Fruit fly (Drosophila melanogaster) whole organism, adult: Measurements from ENCODE around the gene Mekk1.
A peak's percentile ranks its signal among the peaks of the same experiment; 100 is the strongest.

ENCODE experiments used
- CG11617 ChIP-seq: fragments of 200-800 bp; sonication (Bioruptor generic); optimal IDR thresholded peaks from 2 replicates; lab custom pipeline; 2017; ENCODE audit warnings: mild to moderate bottlenecking, missing biosample characterization, missing genetic modification reagents, missing genetic modification characterization
- CG12768 ChIP-seq: fragments of 200-800 bp; sonication (Bioruptor generic); optimal IDR thresholded peaks from 2 replicates; lab custom pipeline; 2017; ENCODE audit warnings: missing biosample characterization, missing genetic modification characterization, mild to moderate bottlenecking, moderate library complexity, missing genetic modification reagents
- CG14711 ChIP-seq: fragments of 200-800 bp; sonication (Bioruptor generic); optimal IDR thresholded peaks from 2 replicates; lab custom pipeline; 2018; ENCODE audit warnings: missing biosample characterization, mild to moderate bottlenecking, missing genetic modification characterization, moderate library complexity
- CG1620 ChIP-seq: fragments of 200-800 bp; sonication (Bioruptor generic); optimal IDR thresholded peaks from 2 replicates; lab custom pipeline; 2016; ENCODE audit warnings: missing biosample characterization, missing genetic modification characterization
- CG33017 ChIP-seq: fragments of 200-800 bp; sonication (Bioruptor generic); optimal IDR thresholded peaks from 2 replicates; lab custom pipeline; 2018; ENCODE audit warnings: missing biosample characterization, mild to moderate bottlenecking, missing genetic modification characterization, moderate library complexity
- CG5204 ChIP-seq: fragments of 200-800 bp; sonication (Bioruptor generic); optimal IDR thresholded peaks from 2 replicates; lab custom pipeline; 2016; ENCODE audit warnings: missing biosample characterization, missing genetic modification characterization
- CG7045 ChIP-seq: fragments of 200-800 bp; sonication (Bioruptor generic); optimal IDR thresholded peaks from 2 replicates; lab custom pipeline; 2017; ENCODE audit warnings: missing biosample characterization, mild to moderate bottlenecking, missing genetic modification characterization
- CG7101 ChIP-seq: fragments of 200-800 bp; sonication (Bioruptor generic); optimal IDR thresholded peaks from 2 replicates; lab custom pipeline; 2018; ENCODE audit warnings: missing biosample characterization, mild to moderate bottlenecking, missing genetic modification characterization, moderate library complexity
- Clk ChIP-seq: fragments of 200-800 bp; sonication (Bioruptor generic); optimal IDR thresholded peaks from 2 replicates; lab custom pipeline; 2017; ENCODE audit warnings: missing biosample characterization, missing genetic modification characterization
- Crg-1 ChIP-seq: fragments of 200-800 bp; sonication (Bioruptor generic); optimal IDR thresholded peaks from 2 replicates; lab custom pipeline; 2016; ENCODE audit warnings: missing biosample characterization, missing genetic modification characterization
- Hr96 ChIP-seq: fragments of 200-800 bp; sonication (Bioruptor generic); optimal IDR thresholded peaks from 2 replicates; lab custom pipeline; 2016; ENCODE audit warnings: missing biosample characterization, missing genetic modification characterization
- Mnt ChIP-seq: fragments of 200-800 bp; sonication (Bioruptor generic); optimal IDR thresholded peaks from 2 replicates; lab custom pipeline; 2016; ENCODE audit warnings: missing biosample characterization, mild to moderate bottlenecking, missing genetic modification characterization
- bab1 ChIP-seq: fragments of 200-800 bp; sonication (Bioruptor generic); optimal IDR thresholded peaks from 3 replicates; lab custom pipeline; 2019; ENCODE audit warnings: missing biosample characterization, mild to moderate bottlenecking, missing genetic modification characterization, moderate library complexity
- cic ChIP-seq: fragments of 200-800 bp; sonication (Bioruptor generic); optimal IDR thresholded peaks from 2 replicates; lab custom pipeline; 2017; ENCODE audit warnings: missing biosample characterization, mild to moderate bottlenecking, missing genetic modification characterization, moderate library complexity
- cnc ChIP-seq, 2 experiments: fragments of >200 bp; optimal IDR thresholded peaks; 2 replicates each; lab custom pipeline; 2017
- kay ChIP-seq: fragments of 200-800 bp; sonication (Bioruptor generic); peaks from one replicate; lab custom pipeline; 2016; ENCODE audit warnings: missing biosample characterization, missing genetic modification characterization, borderline replicate concordance
- ovo ChIP-seq: fragments of 200-800 bp; sonication (Bioruptor generic); optimal IDR thresholded peaks from 2 replicates; lab custom pipeline; 2016; ENCODE audit warnings: missing biosample characterization, missing genetic modification characterization
- pad ChIP-seq: fragments of 200-800 bp; sonication (Bioruptor generic); optimal IDR thresholded peaks from 3 replicates; lab custom pipeline; 2017; ENCODE audit warnings: missing biosample characterization, missing genetic modification characterization, mild to moderate bottlenecking, moderate library complexity, missing genetic modification reagents
- tj ChIP-seq: fragments of 200-800 bp; sonication (Bioruptor generic); optimal IDR thresholded peaks from 3 replicates; lab custom pipeline; 2017; ENCODE audit warnings: missing biosample characterization, mild to moderate bottlenecking, missing genetic modification characterization, moderate library complexity
- toe ChIP-seq: fragments of 200-800 bp; sonication (Bioruptor generic); optimal IDR thresholded peaks from 2 replicates; lab custom pipeline; 2016; ENCODE audit warnings: missing biosample characterization, missing genetic modification characterization

Gene Mekk1

dm6 chr3R:18741844-18742187, 1.6 kb downstream of the Mekk1 start:
- TF ChIP-seq toe (GFP tag; lab: Kevin White, UChicago) (no peak), Hr96 (GFP tag; lab: Kevin White, UChicago) (no peak), CG12768 (no peak), bab1 (no peak), CG11617 (GFP tag; lab: Kevin White, UChicago) (no peak), kay (GFP tag; lab: Kevin White, UChicago) (no peak), CG7101 (tag; lab: Kevin White, UChicago) (no peak)

DNA sequence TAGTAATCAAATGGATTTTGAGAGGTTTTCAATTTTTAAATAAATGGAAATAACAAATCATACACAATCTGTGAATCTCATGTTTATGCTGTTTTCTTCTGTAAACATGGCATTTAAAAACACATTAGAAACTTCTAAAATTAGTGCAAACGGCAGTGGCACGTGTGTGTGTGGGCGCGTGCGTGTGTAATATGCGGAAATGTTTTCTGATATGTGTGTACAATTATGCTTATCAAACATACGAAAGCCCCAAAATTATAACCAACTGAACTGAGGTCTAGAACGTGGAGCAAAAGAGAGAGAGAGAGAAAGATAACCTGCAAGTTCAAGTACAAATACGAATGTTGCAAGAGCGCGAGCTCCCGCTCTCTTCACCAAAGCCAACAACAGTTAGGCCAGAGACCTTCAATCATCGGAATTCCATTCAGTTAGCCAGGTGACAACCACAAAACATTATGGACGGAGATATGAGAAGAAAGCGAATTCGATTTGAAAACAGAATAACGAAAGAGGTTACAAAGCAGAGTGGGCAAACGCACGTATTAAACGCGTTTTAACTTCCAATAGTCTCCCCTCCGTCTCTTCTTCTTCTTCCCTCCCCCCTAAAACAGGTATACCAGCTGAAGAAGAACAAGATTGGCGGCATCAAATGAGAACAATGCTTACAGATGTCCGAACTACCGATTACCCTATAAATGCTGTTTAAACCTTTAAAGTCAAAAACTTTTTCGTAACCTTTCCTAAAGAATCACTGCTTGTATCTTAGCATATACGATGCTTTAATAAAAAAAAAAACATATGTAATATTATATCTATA, 2.2 kb downstream of the Mekk1 start:
- TF ChIP-seq Mnt (GFP tag; lab: Kevin White, UChicago) (no peak), CG5204 (GFP tag; lab: Kevin White, UChicago) (no peak), cnc (optimal IDR thresholded peaks at IDR 0.05; lab: Kevin White, UChicago) (no peak), CG11617 (GFP tag; lab: Kevin White, UChicago) (peak; percentile 18), ovo (GFP tag; lab: Kevin White, UChicago) (no peak), CG14711 (tag; lab: Kevin White, UChicago) (peak; percentile 86), CG1620 (GFP tag; lab: Kevin White, UChicago) (no peak), Crg-1 (no peak), cic (no peak), tj (GFP tag; lab: Kevin White, UChicago) (no peak), bab1 (peak; percentile 91), toe (GFP tag; lab: Kevin White, UChicago) (no peak), Hr96 (GFP tag; lab: Kevin White, UChicago) (no peak), CG7101 (tag; lab: Kevin White, UChicago) (peak; percentile 84), kay (GFP tag; lab: Kevin White, UChicago) (no peak), CG7045 (GFP tag; lab: Kevin White, UChicago) (peak; percentile 45), pad (peak; percentile 71), Clk (no peak), CG12768 (peak; percentile 68), CG33017 (tag; lab: Kevin White, UChicago) (peak; percentile 36)

- TF ChIP-seq kay (GFP tag; lab: Kevin White, UChicago) (peak; percentile 68), CG14711 (tag; lab: Kevin White, UChicago) (no peak), CG5204 (GFP tag; lab: Kevin White, UChicago) (peak; percentile 5), cic (no peak), ovo (GFP tag; lab: Kevin White, UChicago) (no peak), CG11617 (GFP tag; lab: Kevin White, UChicago) (no peak), Mnt (GFP tag; lab: Kevin White, UChicago) (peak; percentile 27), CG12768 (peak; percentile 4), pad (peak; percentile 90), cnc (optimal IDR thresholded peaks at IDR 0.05; lab: Kevin White, UChicago) (no peak), Crg-1 (no peak), CG7101 (tag; lab: Kevin White, UChicago) (no peak), Hr96 (GFP tag; lab: Kevin White, UChicago) (peak; percentile 27), toe (GFP tag; lab: Kevin White, UChicago) (no peak), CG33017 (tag; lab: Kevin White, UChicago) (peak; percentile 32), CG1620 (GFP tag; lab: Kevin White, UChicago) (no peak), bab1 (no peak), Clk (no peak), CG7045 (GFP tag; lab: Kevin White, UChicago) (no peak), tj (GFP tag; lab: Kevin White, UChicago) (peak; percentile 21)
Observed at dm6 chr3R:18739978-18740954, 3.1 kb downstream of the Mekk1 start.

DNA sequence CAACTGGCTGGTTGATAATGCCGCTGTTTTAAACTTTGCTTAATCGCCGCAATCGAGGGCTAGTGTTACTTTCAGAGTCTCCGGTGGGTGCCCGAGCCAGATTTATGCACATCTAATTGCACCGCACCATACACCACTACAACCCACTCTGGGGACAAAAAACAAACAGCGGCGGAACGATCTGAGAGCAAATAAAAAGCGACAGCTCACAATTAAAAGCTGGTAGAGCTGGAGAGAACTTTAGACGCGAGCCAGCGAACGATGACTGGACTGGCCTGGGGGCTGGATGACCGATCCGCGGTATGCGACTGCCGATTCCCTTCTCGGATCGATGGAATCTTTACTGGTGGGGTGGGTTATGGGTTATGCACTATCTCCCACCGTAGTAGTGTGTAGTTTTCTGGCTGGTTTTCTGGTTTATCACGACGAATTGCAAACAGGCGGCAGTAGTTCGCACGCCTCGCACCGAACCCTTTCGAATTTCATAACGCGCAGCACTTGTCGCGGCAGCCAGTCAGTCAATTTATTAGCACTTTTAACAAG, 3.9 kb downstream of the Mekk1 start:
- TF ChIP-seq CG12768 (peak; percentile 85), Crg-1 (no peak), kay (GFP tag; lab: Kevin White, UChicago) (peak; percentile 90), cic (peak; percentile 62)

DNA sequence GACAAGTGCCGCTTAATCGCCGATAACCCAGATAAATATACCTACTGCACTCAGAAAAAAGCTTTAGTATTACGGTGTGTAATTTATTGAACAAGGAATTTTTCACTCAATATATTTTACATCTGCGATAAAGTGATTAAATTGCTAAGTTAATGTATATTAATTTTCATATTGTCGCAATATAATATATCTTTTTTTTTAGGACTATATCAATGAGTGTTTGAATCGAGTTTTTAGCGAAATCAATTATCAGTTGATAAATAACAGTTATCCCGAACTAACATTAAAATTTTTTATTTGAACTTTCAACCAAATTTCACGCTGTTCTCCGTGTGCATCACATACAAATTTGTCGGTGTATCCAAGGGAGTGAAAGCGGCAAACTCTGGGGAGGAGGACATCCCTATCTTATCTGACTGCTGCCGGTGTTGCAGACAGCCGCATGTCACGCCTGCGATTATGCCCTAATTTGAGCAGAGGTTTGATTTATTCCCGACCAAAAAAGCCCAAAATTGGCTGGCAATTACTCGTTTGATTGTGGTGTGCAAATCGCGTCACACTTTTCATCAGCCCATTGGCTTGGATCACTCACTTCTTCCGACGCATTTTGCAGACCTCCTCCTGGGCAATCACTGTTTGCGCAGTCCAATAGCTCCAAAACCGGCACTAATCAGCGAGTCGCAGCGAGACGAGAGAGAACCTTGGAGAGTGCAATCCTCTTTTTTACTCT, 4.5 kb downstream of the Mekk1 start:
- TF ChIP-seq ovo (GFP tag; lab: Kevin White, UChicago) = no peak
- no peak for TF ChIP-seq CG33017 (tag; lab: Kevin White, UChicago)
- no peak for TF ChIP-seq CG5204 (GFP tag; lab: Kevin White, UChicago)
- TF ChIP-seq bab1 = no peak
- no peak for TF ChIP-seq Mnt (GFP tag; lab: Kevin White, UChicago)
- no peak for TF ChIP-seq pad
- TF ChIP-seq Clk = no peak
- no peak for TF ChIP-seq kay (GFP tag; lab: Kevin White, UChicago)
- no peak for TF ChIP-seq CG7101 (tag; lab: Kevin White, UChicago)
- TF ChIP-seq cnc (optimal IDR thresholded peaks at IDR 0.05; lab: Kevin White, UChicago) = no peak
- TF ChIP-seq toe (GFP tag; lab: Kevin White, UChicago) = no peak
- TF ChIP-seq CG12768 = no peak
- TF ChIP-seq CG11617 (GFP tag; lab: Kevin White, UChicago) = no peak
- TF ChIP-seq CG14711 (tag; lab: Kevin White, UChicago) = no peak
- TF ChIP-seq cic = no peak
- no peak for TF ChIP-seq Crg-1
- no peak for TF ChIP-seq CG1620 (GFP tag; lab: Kevin White, UChicago)
